Worm (Caenorhabditis elegans): ENCODE results near the gene F48F5.8.

ce11 chrV:20457155-20457554 lies 32.0 kb downstream of the F48F5.8 start:
- TF ChIP-seq nhr-6 (tag; optimal IDR thresholded peaks at IDR 0.05) = no peak
- TF ChIP-seq dmd-4 (tag; optimal IDR thresholded peaks at IDR 0.05) = no peak
- no peak for TF ChIP-seq peb-1 (tag; optimal IDR thresholded peaks at IDR 0.05)
- no peak for TF ChIP-seq unc-39 (tag; optimal IDR thresholded peaks at IDR 0.05)
- no peak for TF ChIP-seq lin-39 (tag; optimal IDR thresholded peaks at IDR 0.05)
- TF ChIP-seq ztf-1 (GFP tag; conservative IDR thresholded peaks at IDR 0.05) = no peak
- TF ChIP-seq ama-1 (optimal IDR thresholded peaks at IDR 0.05) = no peak
- TF ChIP-seq fos-1 (tag; optimal IDR thresholded peaks at IDR 0.05) = no peak
- TF ChIP-seq lin-13 (GFP tag; optimal IDR thresholded peaks at IDR 0.05) = no peak
- TF ChIP-seq unc-62 (GFP tag; optimal IDR thresholded peaks at IDR 0.05) = no peak
- TF ChIP-seq snpc-4 (tag; optimal IDR thresholded peaks at IDR 0.05) = no peak
- TF ChIP-seq aly-2 (tag; optimal IDR thresholded peaks at IDR 0.05) = no peak
- TF ChIP-seq lin-11 (tag; optimal IDR thresholded peaks at IDR 0.05) = no peak
- TF ChIP-seq sem-4 (tag; optimal IDR thresholded peaks at IDR 0.05) = no peak
